Worm (Caenorhabditis elegans): ENCODE data around the gene srh-39.

DNA sequence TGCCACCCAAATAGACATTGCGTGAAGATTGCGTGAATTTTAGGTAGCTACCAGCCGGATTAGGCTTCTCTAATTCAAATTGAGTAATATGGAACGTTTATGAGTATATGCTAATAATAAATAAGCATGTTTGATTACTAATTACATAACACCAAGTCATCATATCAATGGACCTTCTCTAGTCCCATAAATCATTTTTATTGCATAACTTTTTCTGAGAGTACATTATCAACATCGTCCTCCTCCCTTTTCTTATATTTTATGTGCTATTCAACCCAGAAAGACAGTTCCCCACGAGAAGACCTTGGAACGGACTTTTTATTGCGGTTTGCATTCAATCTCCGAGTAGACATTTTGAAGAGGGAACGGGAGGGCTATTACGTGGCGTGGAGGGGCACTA is 47.0 kb upstream of the srh-39 start:
- TF ChIP-seq unc-62 (GFP tag; optimal IDR thresholded peaks at IDR 0.05) (no peak), nhr-76 (tag; optimal IDR thresholded peaks at IDR 0.05) (no peak), fos-1 (tag; optimal IDR thresholded peaks at IDR 0.05) (no peak), ama-1 (optimal IDR thresholded peaks at IDR 0.05) (no peak), snpc-4 (tag; optimal IDR thresholded peaks at IDR 0.05) (no peak), ztf-11 (tag; optimal IDR thresholded peaks at IDR 0.05) (no peak), egl-27 (tag; optimal IDR thresholded peaks at IDR 0.05) (no peak), nhr-12 (tag; optimal IDR thresholded peaks at IDR 0.05) (no peak), nhr-11 (tag; optimal IDR thresholded peaks at IDR 0.05) (no peak), pha-4 (tag; optimal IDR thresholded peaks at IDR 0.05) (no peak), elt-2 (tag; optimal IDR thresholded peaks at IDR 0.05) (no peak), aly-2 (tag; optimal IDR thresholded peaks at IDR 0.05) (no peak)

All from whole organism, L3 larva.